Fruit fly (Drosophila melanogaster) whole organism, prepupa: ENCODE results near the gene Cdc42.

Experiments used
- Blimp-1 ChIP-seq: fragments of 200-800 bp; sonication (Bioruptor generic); optimal IDR thresholded peaks from 3 replicates; lab custom pipeline; 2017; ENCODE audit warnings: missing biosample characterization, missing genetic modification characterization, mild to moderate bottlenecking, moderate library complexity, missing genetic modification reagents
- CG10631 ChIP-seq: fragments of 200-800 bp; sonication (Bioruptor generic); optimal IDR thresholded peaks from 2 replicates; lab custom pipeline; 2016; ENCODE audit warnings: missing biosample characterization, missing genetic modification characterization
- CG11294 ChIP-seq: fragments of 200-800 bp; sonication (Bioruptor generic); IDR thresholded peaks from 2 replicates; pipeline ENCODE4 v1.3.6; 2022; ENCODE audit warnings: missing biosample characterization, missing genetic modification characterization
- CG11762 ChIP-seq: fragments of 200-800 bp; sonication (Bioruptor generic); optimal IDR thresholded peaks from 3 replicates; lab custom pipeline; 2016; ENCODE audit warnings: missing biosample characterization, missing genetic modification characterization; ENCODE audit not compliant: insufficient read depth
- CG11902 ChIP-seq: fragments of 200-800 bp; sonication (Bioruptor generic); optimal IDR thresholded peaks from 3 replicates; lab custom pipeline; 2016; ENCODE audit warnings: missing biosample characterization, missing genetic modification characterization
- CG15336 ChIP-seq: fragments of 200-800 bp; sonication (Bioruptor generic); IDR thresholded peaks from 2 replicates; pipeline ENCODE4 v1.3.6; 2022; ENCODE audit warnings: missing biosample characterization, missing genetic modification characterization
- CG1621 ChIP-seq: fragments of 200-800 bp; sonication (Bioruptor generic); optimal IDR thresholded peaks from 3 replicates; lab custom pipeline; 2018; ENCODE audit warnings: missing biosample characterization, mild to moderate bottlenecking, missing genetic modification characterization
- CG31627 ChIP-seq: fragments of 200-800 bp; sonication (Bioruptor generic); optimal IDR thresholded peaks from 3 replicates; lab custom pipeline; 2016; ENCODE audit warnings: missing biosample characterization, missing genetic modification characterization
- CG34406 ChIP-seq: fragments of 200-800 bp; sonication (Bioruptor generic); optimal IDR thresholded peaks from 3 replicates; lab custom pipeline; 2016; ENCODE audit warnings: missing biosample characterization, missing genetic modification characterization
- CG3919 ChIP-seq: fragments of 200-800 bp; sonication (Bioruptor generic); optimal IDR thresholded peaks from 3 replicates; lab custom pipeline; 2016; ENCODE audit warnings: missing biosample characterization, missing genetic modification characterization
- CG6163 ChIP-seq: fragments of 200-800 bp; sonication (Bioruptor generic); IDR thresholded peaks from 3 replicates; pipeline ENCODE4 v1.3.6; 2022; ENCODE audit warnings: missing biosample characterization, missing genetic modification characterization
- CG6792 ChIP-seq: fragments of 200-800 bp; sonication (Bioruptor generic); optimal IDR thresholded peaks from 3 replicates; lab custom pipeline; 2016; ENCODE audit warnings: missing biosample characterization, missing genetic modification characterization
- CG6808 ChIP-seq: fragments of 200-800 bp; sonication (Bioruptor generic); optimal IDR thresholded peaks from 3 replicates; lab custom pipeline; 2017; ENCODE audit warnings: missing biosample characterization, missing genetic modification characterization, mild to moderate bottlenecking, moderate library complexity, missing genetic modification reagents
- CG6854 ChIP-seq: fragments of 200-800 bp; sonication (Bioruptor generic); optimal IDR thresholded peaks from 2 replicates; lab custom pipeline; 2017; ENCODE audit warnings: missing biosample characterization, mild to moderate bottlenecking, missing genetic modification characterization
- CG7368 ChIP-seq: fragments of 200-800 bp; sonication (Bioruptor generic); optimal IDR thresholded peaks from 3 replicates; lab custom pipeline; 2016; ENCODE audit warnings: missing biosample characterization, missing genetic modification characterization
- CG8119 ChIP-seq: fragments of 200-800 bp; sonication (Bioruptor generic); IDR thresholded peaks from 3 replicates; pipeline ENCODE4 v1.3.6; 2022; ENCODE audit warnings: missing biosample characterization, missing genetic modification characterization
- CG8319 ChIP-seq: fragments of 200-800 bp; sonication (Bioruptor generic); optimal IDR thresholded peaks from 3 replicates; lab custom pipeline; 2016; ENCODE audit warnings: missing biosample characterization, missing genetic modification characterization
- CG8632 ChIP-seq: fragments of 200-800 bp; sonication (Bioruptor generic); optimal IDR thresholded peaks from 3 replicates; lab custom pipeline; 2016; ENCODE audit warnings: missing biosample characterization, missing genetic modification characterization
- CG9139 ChIP-seq: fragments of 200-800 bp; sonication (Bioruptor generic); optimal IDR thresholded peaks from 3 replicates; lab custom pipeline; 2017; ENCODE audit warnings: missing biosample characterization, mild to moderate bottlenecking, missing genetic modification characterization
- Eip75B ChIP-seq: fragments of 200-800 bp; sonication (Bioruptor generic); optimal IDR thresholded peaks from 3 replicates; lab custom pipeline; 2016; ENCODE audit warnings: missing biosample characterization, missing genetic modification characterization
- Eip78C ChIP-seq: fragments of 200-800 bp; sonication (Bioruptor generic); peaks from one replicate; lab custom pipeline; 2016; ENCODE audit warnings: missing biosample characterization, missing genetic modification characterization
- Ets96B ChIP-seq: fragments of 200-800 bp; optimal IDR thresholded peaks from 2 replicates; lab custom pipeline; 2019; ENCODE audit warnings: missing biosample characterization, mild to moderate bottlenecking, missing genetic modification characterization, moderate library complexity
- Gug ChIP-seq: fragments of 200-800 bp; sonication (Bioruptor generic); IDR thresholded peaks from 2 replicates; pipeline ENCODE4 v1.3.6; 2022; ENCODE audit warnings: missing biosample characterization, missing genetic modification characterization
- Hr38 ChIP-seq: sonication (Bioruptor generic); optimal IDR thresholded peaks from 2 replicates; lab custom pipeline; 2016; ENCODE audit warnings: missing biosample characterization, missing genetic modification characterization
- Hr4 ChIP-seq: fragments of 200-800 bp; sonication (Bioruptor generic); optimal IDR thresholded peaks from 3 replicates; lab custom pipeline; 2016; ENCODE audit warnings: missing biosample characterization, missing genetic modification characterization
- Lpt ChIP-seq: fragments of 200-800 bp; sonication (Bioruptor generic); optimal IDR thresholded peaks from 3 replicates; lab custom pipeline; 2016; ENCODE audit warnings: missing biosample characterization, missing genetic modification characterization
- Met ChIP-seq: fragments of 200-800 bp; sonication (Bioruptor generic); optimal IDR thresholded peaks from 3 replicates; lab custom pipeline; 2016; ENCODE audit warnings: missing biosample characterization, missing genetic modification characterization
- Smox ChIP-seq: fragments of 200-800 bp; sonication (Bioruptor generic); optimal IDR thresholded peaks from 3 replicates; lab custom pipeline; 2016; ENCODE audit warnings: missing biosample characterization, missing genetic modification characterization
- Sox102F ChIP-seq: fragments of 200-800 bp; sonication (Bioruptor generic); optimal IDR thresholded peaks from 2 replicates; lab custom pipeline; 2016; ENCODE audit warnings: missing biosample characterization, mild to moderate bottlenecking, missing genetic modification characterization
- Sox14 ChIP-seq: fragments of 200-800 bp; sonication (Bioruptor generic); optimal IDR thresholded peaks from 3 replicates; lab custom pipeline; 2016; ENCODE audit warnings: missing biosample characterization, missing genetic modification characterization
- achi ChIP-seq: fragments of 200-800 bp; sonication (Bioruptor generic); optimal IDR thresholded peaks from 3 replicates; lab custom pipeline; 2016; ENCODE audit warnings: missing biosample characterization, missing genetic modification characterization
- acj6 ChIP-seq: fragments of 200-800 bp; sonication (Bioruptor generic); optimal IDR thresholded peaks from 3 replicates; lab custom pipeline; 2016; ENCODE audit warnings: missing biosample characterization, missing genetic modification characterization
- cyc ChIP-seq: fragments of 200-800 bp; sonication (Bioruptor generic); optimal IDR thresholded peaks from 3 replicates; lab custom pipeline; 2016; ENCODE audit warnings: missing biosample characterization, missing genetic modification characterization
- dac ChIP-seq: fragments of 200-800 bp; sonication (Bioruptor generic); optimal IDR thresholded peaks from 2 replicates; lab custom pipeline; 2017; ENCODE audit warnings: missing biosample characterization, mild to moderate bottlenecking, missing genetic modification characterization
- dsx ChIP-seq: fragments of 200-800 bp; optimal IDR thresholded peaks from 3 replicates; lab custom pipeline; 2019; ENCODE audit warnings: missing biosample characterization, mild to moderate bottlenecking, missing genetic modification characterization, moderate library complexity; ENCODE audit not compliant: poor library complexity, severe bottlenecking
- eg ChIP-seq: fragments of 200-800 bp; sonication (Bioruptor generic); IDR thresholded peaks from 3 replicates; pipeline ENCODE4 v1.3.6; 2022; ENCODE audit warnings: missing biosample characterization, missing genetic modification characterization
- esn ChIP-seq: fragments of 200-800 bp; sonication (Bioruptor generic); optimal IDR thresholded peaks from 2 replicates; lab custom pipeline; 2016; ENCODE audit warnings: missing biosample characterization, mild to moderate bottlenecking, missing genetic modification characterization, moderate library complexity
- fd59A ChIP-seq: fragments of 200-800 bp; sonication (Bioruptor generic); optimal IDR thresholded peaks from 2 replicates; lab custom pipeline; 2017; ENCODE audit warnings: missing biosample characterization, mild to moderate bottlenecking, missing genetic modification characterization, missing genetic modification reagents
- fkh ChIP-seq: fragments of 200-800 bp; sonication (Bioruptor generic); optimal IDR thresholded peaks from 3 replicates; lab custom pipeline; 2017; ENCODE audit warnings: missing biosample characterization, mild to moderate bottlenecking, missing genetic modification characterization, moderate library complexity
- lz ChIP-seq: fragments of 200-800 bp; sonication (Bioruptor generic); optimal IDR thresholded peaks from 3 replicates; lab custom pipeline; 2016; ENCODE audit warnings: missing biosample characterization, missing genetic modification characterization
- net ChIP-seq: fragments of 200-800 bp; sonication (Bioruptor generic); optimal IDR thresholded peaks from 3 replicates; lab custom pipeline; 2016; ENCODE audit warnings: missing biosample characterization, missing genetic modification characterization
- salr ChIP-seq, 2 experiments: fragments of 200-800 bp; sonication (Bioruptor generic); optimal IDR thresholded peaks; 3 replicates each; lab custom pipeline; 2016 to 2018; ENCODE audit warnings: missing biosample characterization in 2 of 2, missing genetic modification characterization in 2 of 2, mild to moderate bottlenecking in 1 of 2
- spab ChIP-seq: fragments of 200-800 bp; sonication (Bioruptor generic); optimal IDR thresholded peaks from 2 replicates; lab custom pipeline; 2017; ENCODE audit warnings: missing biosample characterization, mild to moderate bottlenecking, missing genetic modification characterization, missing genetic modification reagents
- ss ChIP-seq, 2 experiments: fragments of 200-800 bp; sonication (Bioruptor generic); optimal IDR thresholded peaks; 2 replicates in 1 of 2; 3 replicates in 1 of 2; lab custom pipeline; 2017 to 2018; ENCODE audit warnings: mild to moderate bottlenecking in 2 of 2, missing biosample characterization in 2 of 2, missing genetic modification characterization in 2 of 2, moderate library complexity in 1 of 2
- svp ChIP-seq: fragments of 200-800 bp; sonication (Bioruptor generic); peaks from one replicate; lab custom pipeline; 2016; ENCODE audit warnings: missing biosample characterization, missing genetic modification characterization
- vri ChIP-seq: fragments of 200-800 bp; sonication (Bioruptor generic); optimal IDR thresholded peaks from 3 replicates; lab custom pipeline; 2016; ENCODE audit warnings: missing biosample characterization, mild to moderate bottlenecking, missing genetic modification characterization

Cdc42 gene

DNA sequence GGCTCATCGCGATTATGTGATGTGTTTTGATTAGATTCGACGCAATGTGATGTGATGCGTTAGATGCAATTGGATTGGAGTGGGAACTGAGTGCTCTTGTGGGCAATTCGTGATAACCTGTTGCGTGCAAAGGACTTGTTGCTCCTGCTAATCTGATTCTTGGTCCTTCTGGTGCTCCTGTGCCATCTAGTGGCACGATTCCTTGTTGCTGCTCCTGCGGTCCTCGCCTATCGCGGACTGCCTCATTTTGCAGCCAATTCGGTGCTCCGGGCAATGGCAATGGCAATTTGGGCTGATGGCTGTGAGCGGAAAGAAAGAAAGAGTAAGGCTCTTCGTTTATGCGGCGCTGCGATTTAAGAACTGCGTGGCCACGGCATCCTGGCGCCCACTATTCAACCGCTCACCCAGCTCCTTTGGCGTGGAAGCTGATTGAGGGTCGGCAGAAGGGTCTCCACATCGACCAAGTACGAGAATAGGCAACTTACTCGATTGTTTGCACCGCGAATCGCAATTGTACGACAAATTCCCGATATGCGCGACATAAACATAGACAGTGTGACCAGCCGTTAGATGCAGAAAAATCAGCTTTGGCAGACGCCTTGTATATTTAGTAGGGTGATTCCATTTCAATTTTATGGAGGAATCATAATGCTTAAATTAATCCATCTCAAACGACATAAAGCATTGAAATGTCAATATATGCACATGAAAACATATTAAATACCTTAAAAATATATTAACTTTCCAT, 3.8 kb upstream of the Cdc42 start, which contains the start of gene Mer (continued):
- TF ChIP-seq Ets96B (peak; percentile 82), CG8119 (GFP tag; lab: Robert Waterston, UW) (peak; percentile 86), vri (GFP tag; lab: Kevin White, UChicago) (no peak), dsx (peak; percentile 78), net (GFP tag; lab: Kevin White, UChicago) (peak; percentile 91), CG11762 (GFP tag; lab: Kevin White, UChicago) (peak; percentile 59), CG6163 (GFP tag; lab: Robert Waterston, UW) (peak; percentile 91), CG31627 (peak; percentile 88), ss (GFP tag; optimal IDR thresholded peaks at IDR 0.05; lab: Kevin White, UChicago) (peak; percentile 81 to 85)

DNA sequence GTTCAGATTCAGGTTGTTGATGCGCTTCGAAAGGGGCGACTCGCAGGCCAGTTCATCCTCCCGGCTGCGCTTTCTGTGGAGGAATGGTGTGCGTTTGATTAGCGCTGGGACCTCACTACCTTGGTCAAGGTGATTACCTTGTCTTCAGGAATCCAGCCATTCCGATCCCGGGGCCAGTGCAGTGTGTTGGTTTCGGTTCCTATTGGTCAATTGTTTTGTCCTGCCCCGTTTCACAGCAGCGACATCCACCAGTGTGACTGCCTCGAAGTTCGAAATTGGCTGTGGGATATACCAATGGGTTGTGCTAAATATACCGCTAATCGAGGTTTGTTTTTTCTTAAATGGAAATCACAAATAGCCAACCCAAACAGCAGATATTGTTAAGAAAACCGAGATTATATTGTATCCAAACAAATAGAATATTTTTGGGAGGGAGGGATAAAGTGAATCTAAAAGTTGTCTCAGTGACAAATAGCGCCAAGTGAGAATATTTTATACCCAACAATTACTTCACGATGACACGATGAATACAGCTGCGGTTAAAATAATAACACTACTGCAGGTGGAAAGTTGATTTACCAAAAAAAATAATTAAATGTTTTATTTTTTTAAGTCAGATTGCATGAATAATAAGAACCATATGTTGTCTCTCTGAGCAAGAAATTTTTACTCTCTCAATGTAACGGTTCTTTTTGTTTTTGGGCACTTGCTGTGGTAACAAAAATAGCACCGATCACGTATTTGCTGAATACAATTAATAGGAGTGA, 1.9 kb upstream of the Cdc42 start, which contains the start of gene CG14229:
Gene CG14229 (minus strand): TSS at position 459 of the 767 bp plus-strand sequence.
- TF ChIP-seq CG7368 = no peak
- no peak for TF ChIP-seq fkh (GFP tag; lab: Kevin White, UChicago)
- no peak for TF ChIP-seq CG8319 (GFP tag; lab: Kevin White, UChicago)
- peak; percentile 32 for TF ChIP-seq cyc (GFP tag; lab: Kevin White, UChicago)
- no peak for TF ChIP-seq Lpt (GFP tag; lab: Kevin White, UChicago)
- peak; percentile 24 for TF ChIP-seq achi (GFP tag; lab: Kevin White, UChicago)
- peak; percentile 29 for TF ChIP-seq Met (GFP tag; lab: Kevin White, UChicago)
- TF ChIP-seq Sox14 (GFP tag; lab: Kevin White, UChicago) = peak; percentile 22
- TF ChIP-seq lz (GFP tag; lab: Kevin White, UChicago) = peak; percentile 39
- TF ChIP-seq CG15336 = peak; percentile 61
- peak; percentile 38 for TF ChIP-seq Gug (GFP tag; lab: Robert Waterston, UW)
- no peak for TF ChIP-seq CG1621
- no peak for TF ChIP-seq dac
- TF ChIP-seq CG34406 (GFP tag; lab: Kevin White, UChicago) = peak; percentile 49
- TF ChIP-seq Hr38 = no peak
- no peak for TF ChIP-seq vri (GFP tag; lab: Kevin White, UChicago)
- no peak for TF ChIP-seq Ets96B
- TF ChIP-seq net (GFP tag; lab: Kevin White, UChicago) = no peak
- peak; percentile 28 for TF ChIP-seq esn (GFP tag; lab: Kevin White, UChicago)
- TF ChIP-seq Smox (GFP tag; lab: Kevin White, UChicago) = peak; percentile 44
- TF ChIP-seq CG6792 (GFP tag; lab: Kevin White, UChicago) = peak; percentile 34
- TF ChIP-seq Eip78C (GFP tag; lab: Kevin White, UChicago) = peak; percentile 76
- peak; percentile 57; the same call in 2 of the 3 replicates for TF ChIP-seq eg (GFP tag; lab: Robert Waterston, UW)
- TF ChIP-seq Eip75B (GFP tag; lab: Kevin White, UChicago) = no peak
- no peak for TF ChIP-seq svp (GFP tag; lab: Kevin White, UChicago)
- no peak for TF ChIP-seq CG11762 (GFP tag; lab: Kevin White, UChicago)
- no peak for TF ChIP-seq CG6854 (GFP tag; lab: Kevin White, UChicago)
- TF ChIP-seq CG9139 (GFP tag; lab: Kevin White, UChicago) = no peak
- TF ChIP-seq spab (GFP tag; lab: Kevin White, UChicago) = no peak
- no peak for TF ChIP-seq CG3919 (GFP tag; lab: Kevin White, UChicago)
- no peak for TF ChIP-seq CG6808 (GFP tag; lab: Kevin White, UChicago)
- TF ChIP-seq ss (GFP tag; optimal IDR thresholded peaks at IDR 0.05; lab: Kevin White, UChicago) = no peak
- peak; percentile 45 for TF ChIP-seq CG31627
- no peak for TF ChIP-seq CG11294
- TF ChIP-seq salr (GFP tag; optimal IDR thresholded peaks at IDR 0.05; lab: Kevin White, UChicago) = no peak
- no peak for TF ChIP-seq fd59A (GFP tag; lab: Kevin White, UChicago)
- peak; percentile 39 for TF ChIP-seq Hr4 (GFP tag; lab: Kevin White, UChicago)
- TF ChIP-seq CG8632 = peak; percentile 27
- no peak for TF ChIP-seq dsx
- TF ChIP-seq acj6 = peak; percentile 37
- TF ChIP-seq CG11902 (GFP tag; lab: Kevin White, UChicago) = no peak
- TF ChIP-seq CG10631 (GFP tag; lab: Kevin White, UChicago) = peak; percentile 14
- TF ChIP-seq Sox102F (GFP tag; lab: Kevin White, UChicago) = peak; percentile 30
- TF ChIP-seq Blimp-1 (GFP tag; lab: Kevin White, UChicago) = no peak
